Fruit fly (Drosophila melanogaster) whole organism, embryonic: Measurements from ENCODE around the gene MCU.
A peak's percentile ranks its signal among the peaks of the same experiment; 100 is the strongest.

Source experiments
- C15 ChIP-seq: fragments of 200-800 bp; sonication (Bioruptor generic); IDR thresholded peaks from 3 replicates; pipeline ENCODE4 v1.3.6; 2022; ENCODE audit warnings: missing biosample characterization, missing genetic modification characterization
- CG10209 ChIP-seq: fragments of 200-800 bp; sonication (Bioruptor generic); optimal IDR thresholded peaks from 3 replicates; lab custom pipeline; 2017; ENCODE audit warnings: missing biosample characterization, mild to moderate bottlenecking, missing genetic modification characterization, missing genetic modification reagents
- CG11504 ChIP-seq: fragments of 200-800 bp; sonication (Bioruptor generic); optimal IDR thresholded peaks from 3 replicates; lab custom pipeline; 2019; ENCODE audit warnings: missing biosample characterization, mild to moderate bottlenecking, missing genetic modification characterization, moderate library complexity
- CG14014 ChIP-seq: fragments of 200-800 bp; sonication (Bioruptor generic); IDR thresholded peaks from 2 replicates; pipeline ENCODE4 v1.3.6; 2022; ENCODE audit warnings: missing biosample characterization, missing genetic modification characterization
- CG17912 ChIP-seq: fragments of 200-800 bp; sonication (Bioruptor generic); optimal IDR thresholded peaks from 2 replicates; lab custom pipeline; 2018; ENCODE audit warnings: missing biosample characterization, mild to moderate bottlenecking, missing genetic modification characterization
- CG18011 ChIP-seq: fragments of 200-800 bp; sonication (Bioruptor generic); optimal IDR thresholded peaks from 2 replicates; lab custom pipeline; 2017; ENCODE audit warnings: missing biosample characterization, missing genetic modification characterization, mild to moderate bottlenecking, moderate library complexity, missing genotype
- CG2116 ChIP-seq: fragments of 200-800 bp; sonication (Bioruptor generic); optimal IDR thresholded peaks from 3 replicates; lab custom pipeline; 2018; ENCODE audit warnings: missing biosample characterization, mild to moderate bottlenecking, missing genetic modification characterization
- CG2875 ChIP-seq: fragments of 200-800 bp; sonication (Bioruptor generic); optimal IDR thresholded peaks from 2 replicates; lab custom pipeline; 2017; ENCODE audit warnings: missing biosample characterization, mild to moderate bottlenecking, missing genetic modification characterization, missing genetic modification reagents
- CG32772 ChIP-seq: fragments of 200-800 bp; sonication (Bioruptor generic); IDR thresholded peaks from 2 replicates; pipeline ENCODE4 v1.3.6; 2022; ENCODE audit warnings: missing biosample characterization, missing genetic modification characterization
- CG33557 ChIP-seq: fragments of 200-800 bp; sonication (Bioruptor generic); optimal IDR thresholded peaks from 2 replicates; lab custom pipeline; 2019; ENCODE audit warnings: missing biosample characterization, mild to moderate bottlenecking, missing genetic modification characterization, moderate library complexity
- CG6654 ChIP-seq: fragments of 200-800 bp; sonication (Bioruptor generic); optimal IDR thresholded peaks from 2 replicates; lab custom pipeline; 2017; ENCODE audit warnings: missing biosample characterization, mild to moderate bottlenecking, missing genetic modification characterization
- CG6683 ChIP-seq: fragments of 200-800 bp; sonication (Bioruptor generic); optimal IDR thresholded peaks from 2 replicates; lab custom pipeline; 2017; ENCODE audit warnings: missing biosample characterization, mild to moderate bottlenecking, missing genetic modification characterization, missing genetic modification reagents
- CG7556 ChIP-seq: fragments of 200-800 bp; sonication (Bioruptor generic); optimal IDR thresholded peaks from 2 replicates; lab custom pipeline; 2017; ENCODE audit warnings: missing biosample characterization, mild to moderate bottlenecking, missing genetic modification characterization
- CG7963 ChIP-seq: fragments of 200-800 bp; sonication (Bioruptor generic); IDR thresholded peaks from 3 replicates; pipeline ENCODE4 v1.3.6; 2022; ENCODE audit warnings: missing biosample characterization, missing genetic modification characterization; ENCODE audit not compliant: partially characterized antibody
- D19B ChIP-seq: fragments of 200-800 bp; sonication (Bioruptor generic); optimal IDR thresholded peaks from 2 replicates; lab custom pipeline; 2017; ENCODE audit warnings: missing biosample characterization, mild to moderate bottlenecking, missing genetic modification characterization
- Doc3 ChIP-seq: fragments of 200-800 bp; sonication (Bioruptor generic); IDR thresholded peaks from 3 replicates; pipeline ENCODE4 v1.3.6; 2022; ENCODE audit warnings: missing biosample characterization, missing genetic modification characterization; ENCODE audit not compliant: partially characterized antibody
- Dref ChIP-seq: fragments of 200-800 bp; sonication (Bioruptor generic); IDR thresholded peaks from 2 replicates; pipeline ENCODE4 v1.3.6; 2022; ENCODE audit warnings: missing biosample characterization, missing genetic modification characterization
- Drgx ChIP-seq: fragments of 200-800 bp; sonication (Bioruptor generic); IDR thresholded peaks from 2 replicates; pipeline ENCODE4 v1.3.6; 2022; ENCODE audit warnings: missing biosample characterization, missing genetic modification characterization
- E2f2 ChIP-seq: fragments of 200-800 bp; sonication (Bioruptor generic); IDR thresholded peaks from 2 replicates; pipeline ENCODE4 v1.3.6; 2022; ENCODE audit warnings: missing biosample characterization, missing genetic modification characterization
- Ets65A ChIP-seq: fragments of 200-800 bp; sonication (Bioruptor generic); peaks from one replicate; lab custom pipeline; 2016; ENCODE audit warnings: missing biosample characterization, missing genetic modification characterization
- GATAe ChIP-seq: fragments of 200-800 bp; sonication (Bioruptor generic); conservative IDR thresholded peaks from 2 replicates; pipeline ENCODE4 v1.3.6; 2022; ENCODE audit warnings: missing biosample characterization, missing genetic modification characterization
- HLH3B ChIP-seq: fragments of 200-800 bp; sonication (Bioruptor generic); IDR thresholded peaks from 2 replicates; pipeline ENCODE4 v1.3.6; 2022; ENCODE audit warnings: missing biosample characterization, missing genetic modification characterization
- HLHmδ ChIP-seq: fragments of 200-800 bp; sonication (Bioruptor generic); optimal IDR thresholded peaks from 2 replicates; lab custom pipeline; 2018; ENCODE audit warnings: missing biosample characterization, mild to moderate bottlenecking, missing genetic modification characterization, moderate library complexity
- Nf-YC ChIP-seq: fragments of 200-800 bp; optimal IDR thresholded peaks from 3 replicates; lab custom pipeline; 2019; ENCODE audit warnings: missing biosample characterization, mild to moderate bottlenecking, missing genetic modification characterization, moderate library complexity
- Opbp ChIP-seq: fragments of 200-800 bp; sonication (Bioruptor generic); IDR thresholded peaks from 3 replicates; pipeline ENCODE4 v1.3.6; 2022; ENCODE audit warnings: missing biosample characterization, missing genetic modification characterization; ENCODE audit not compliant: partially characterized antibody
- Optix ChIP-seq: fragments of 200-800 bp; sonication (Bioruptor generic); IDR thresholded peaks from 3 replicates; pipeline ENCODE4 v1.3.6; 2022; ENCODE audit warnings: missing biosample characterization, missing genetic modification characterization
- Sin3A ChIP-seq: fragments of >200 bp; optimal IDR thresholded peaks from 2 replicates; lab custom pipeline; 2018
- TFAM ChIP-seq: fragments of 200-800 bp; sonication (Bioruptor generic); optimal IDR thresholded peaks from 2 replicates; lab custom pipeline; 2017; ENCODE audit warnings: missing biosample characterization, missing genetic modification characterization, inconsistent platforms
- Tbp ChIP-seq: fragments of >200 bp; optimal IDR thresholded peaks from 2 replicates; lab custom pipeline; 2018; ENCODE audit warnings: missing biosample characterization, missing genetic modification characterization
- abd-A ChIP-seq: fragments of 200-800 bp; sonication (Bioruptor generic); optimal IDR thresholded peaks from 3 replicates; lab custom pipeline; 2019; ENCODE audit warnings: missing biosample characterization, mild to moderate bottlenecking, missing genetic modification characterization, moderate library complexity
- bcd ChIP-seq: fragments of 200-800 bp; sonication (Bioruptor generic); optimal IDR thresholded peaks from 2 replicates; lab custom pipeline; 2017; ENCODE audit warnings: missing biosample characterization, mild to moderate bottlenecking, missing genetic modification characterization
- crc ChIP-seq: fragments of 200-800 bp; sonication (Bioruptor generic); optimal IDR thresholded peaks from 2 replicates; lab custom pipeline; 2016; ENCODE audit warnings: missing biosample characterization, missing genetic modification characterization
- crp ChIP-seq, 2 experiments: fragments of 200-800 bp; sonication (Bioruptor generic); optimal IDR thresholded peaks; 2 replicates in 1 of 2; 3 replicates in 1 of 2; lab custom pipeline; 2017; ENCODE audit warnings: missing biosample characterization in 2 of 2, missing genetic modification characterization in 2 of 2, mild to moderate bottlenecking in 1 of 2, moderate library complexity in 1 of 2
- dati ChIP-seq: fragments of 200-800 bp; sonication (Bioruptor generic); IDR thresholded peaks from 2 replicates; pipeline ENCODE4 v1.3.6; 2022; ENCODE audit warnings: missing biosample characterization, missing genetic modification characterization
- ems ChIP-seq: fragments of 200-800 bp; sonication (Bioruptor generic); optimal IDR thresholded peaks from 3 replicates; lab custom pipeline; 2016; ENCODE audit warnings: missing biosample characterization, missing genetic modification characterization
- fu2 ChIP-seq: fragments of 200-800 bp; sonication (Bioruptor generic); optimal IDR thresholded peaks from 2 replicates; lab custom pipeline; 2016; ENCODE audit warnings: missing biosample characterization, missing genetic modification characterization
- gce ChIP-seq: fragments of 200-800 bp; sonication (Bioruptor generic); IDR thresholded peaks from 3 replicates; pipeline ENCODE4 v1.3.6; 2022; ENCODE audit warnings: missing biosample characterization, missing genetic modification characterization
- gcm2 ChIP-seq: fragments of 200-800 bp; sonication (Bioruptor generic); optimal IDR thresholded peaks from 2 replicates; lab custom pipeline; 2016; ENCODE audit warnings: missing biosample characterization, missing genetic modification characterization
- ham ChIP-seq: fragments of 200-800 bp; sonication (Bioruptor generic); IDR thresholded peaks from 2 replicates; pipeline ENCODE4 v1.3.6; 2022; ENCODE audit warnings: missing biosample characterization, missing genetic modification characterization
- hb ChIP-seq: fragments of 200-800 bp; sonication (Bioruptor generic); IDR thresholded peaks from 3 replicates; pipeline ENCODE4 v1.3.6; 2022; ENCODE audit warnings: missing biosample characterization, missing genetic modification characterization; ENCODE audit not compliant: partially characterized antibody
- kni ChIP-seq: fragments of 200-800 bp; sonication (Bioruptor generic); optimal IDR thresholded peaks from 3 replicates; lab custom pipeline; 2017; ENCODE audit warnings: mild to moderate bottlenecking, missing biosample characterization, missing genetic modification reagents, missing genetic modification characterization
- odd ChIP-seq: fragments of 200-800 bp; sonication (Bioruptor generic); optimal IDR thresholded peaks from 2 replicates; lab custom pipeline; 2017; ENCODE audit warnings: missing biosample characterization, mild to moderate bottlenecking, missing genetic modification characterization
- pho ChIP-seq: fragments of 200-800 bp; sonication (Bioruptor generic); optimal IDR thresholded peaks from 2 replicates; lab custom pipeline; 2016; ENCODE audit warnings: missing biosample characterization, missing genetic modification characterization
- phol ChIP-seq: fragments of 200-800 bp; sonication (Bioruptor generic); optimal IDR thresholded peaks from 3 replicates; lab custom pipeline; 2018; ENCODE audit warnings: missing biosample characterization, mild to moderate bottlenecking, missing genetic modification characterization, moderate library complexity
- repo ChIP-seq: fragments of 200-800 bp; sonication (Bioruptor generic); optimal IDR thresholded peaks from 2 replicates; lab custom pipeline; 2016; ENCODE audit warnings: missing biosample characterization, missing genetic modification characterization
- ro ChIP-seq: fragments of 200-800 bp; sonication (Bioruptor generic); IDR thresholded peaks from 2 replicates; pipeline ENCODE4 v1.3.6; 2022; ENCODE audit warnings: missing biosample characterization, missing genetic modification characterization
- sd ChIP-seq: fragments of 200-800 bp; sonication (Bioruptor generic); optimal IDR thresholded peaks from 3 replicates; lab custom pipeline; 2018; ENCODE audit warnings: missing biosample characterization, mild to moderate bottlenecking, missing genetic modification characterization, moderate library complexity
- sna ChIP-seq: fragments of 200-800 bp; sonication (Bioruptor generic); IDR thresholded peaks from 2 replicates; pipeline ENCODE4 v1.3.6; 2022; ENCODE audit warnings: missing biosample characterization, missing genetic modification characterization; ENCODE audit not compliant: partially characterized antibody
- tin ChIP-seq: fragments of 200-800 bp; sonication (Bioruptor generic); optimal IDR thresholded peaks from 3 replicates; lab custom pipeline; 2016; ENCODE audit warnings: missing biosample characterization, missing genetic modification characterization
- tio ChIP-seq: fragments of 200-800 bp; sonication (Bioruptor generic); optimal IDR thresholded peaks from 2 replicates; lab custom pipeline; 2017; ENCODE audit warnings: missing biosample characterization, missing genetic modification characterization, inconsistent platforms
- zf30C ChIP-seq: fragments of 200-800 bp; sonication (Bioruptor generic); optimal IDR thresholded peaks from 3 replicates; lab custom pipeline; 2018; ENCODE audit warnings: missing biosample characterization, mild to moderate bottlenecking, missing genetic modification characterization

MCU gene

DNA sequence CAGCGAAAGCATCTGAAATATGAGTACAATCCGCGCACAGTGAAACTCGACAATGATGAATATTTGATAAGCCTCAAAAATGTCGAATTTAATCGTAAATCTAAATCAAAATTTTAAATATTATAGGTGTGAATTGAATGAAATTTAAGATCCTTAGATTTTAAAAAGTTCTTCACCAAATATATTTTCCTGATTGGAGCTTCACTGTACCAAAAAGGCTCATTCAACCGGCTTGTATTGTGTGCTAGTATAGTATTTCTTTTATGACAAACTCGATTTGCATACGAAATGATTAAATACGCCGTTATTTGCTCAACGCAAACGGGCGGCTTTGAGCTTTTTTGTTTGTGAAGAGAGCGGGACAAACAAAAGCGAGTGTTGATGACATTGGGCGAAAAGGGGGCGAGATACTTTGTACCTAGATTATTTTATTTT lies 2.4 kb downstream of the MCU start:
- peak; percentile 88 for TF ChIP-seq CG7556 (GFP tag; lab: Kevin White, UChicago)
- TF ChIP-seq abd-A (tag; lab: Kevin White, UChicago), result no peak
- peak; percentile 78 for TF ChIP-seq sd
- peak; percentile 6 for TF ChIP-seq repo
- TF ChIP-seq C15 (GFP tag; lab: Robert Waterston, UW), result peak; percentile 71; the same call in 1 of the 3 replicates
- peak; percentile 91 for TF ChIP-seq Ets65A (GFP tag; lab: Kevin White, UChicago)
- peak; percentile 3 for TF ChIP-seq CG33557 (GFP tag; lab: Kevin White, UChicago)
- peak; percentile 83 for TF ChIP-seq pho (GFP tag; lab: Kevin White, UChicago)
- no peak for TF ChIP-seq sna (GFP tag; lab: Robert Waterston, UW)
- peak; percentile 78 for TF ChIP-seq gce (GFP tag; lab: Robert Waterston, UW)
- TF ChIP-seq CG2116 (GFP tag; lab: Kevin White, UChicago), result peak; percentile 37
- peak; percentile 54 for TF ChIP-seq E2f2 (GFP tag; lab: Robert Waterston, UW)
- TF ChIP-seq CG18011 (GFP tag; lab: Kevin White, UChicago), result peak; percentile 72
- no peak for TF ChIP-seq TFAM (GFP tag; lab: Kevin White, UChicago)
- TF ChIP-seq CG10209, result peak; percentile 80
- TF ChIP-seq crc (GFP tag; lab: Kevin White, UChicago), result peak; percentile 49
- TF ChIP-seq CG2875, result peak; percentile 79
- TF ChIP-seq ham, result peak; percentile 27; the same call in 1 of the 2 replicates
- peak; percentile 79 for TF ChIP-seq phol (tag; lab: Kevin White, UChicago)
- peak; percentile 91 for TF ChIP-seq CG14014
- no peak for TF ChIP-seq Optix (GFP tag; lab: Robert Waterston, UW)
- TF ChIP-seq Sin3A, result no peak
- TF ChIP-seq ro (GFP tag; lab: Robert Waterston, UW), result no peak
- no peak for TF ChIP-seq dati (GFP tag; lab: Robert Waterston, UW)
- peak; percentile 15 for TF ChIP-seq CG6654 (GFP tag; lab: Kevin White, UChicago)
- no peak for TF ChIP-seq zf30C (GFP tag; lab: Kevin White, UChicago)
- TF ChIP-seq HLH3B (GFP tag; lab: Robert Waterston, UW), result peak; percentile 88
- peak; percentile 63 for TF ChIP-seq Drgx (GFP tag; lab: Robert Waterston, UW)
- TF ChIP-seq CG17912 (GFP tag; lab: Kevin White, UChicago), result peak; percentile 29
- TF ChIP-seq hb (GFP tag; lab: Robert Waterston, UW), result no peak
- TF ChIP-seq tio (GFP tag; lab: Kevin White, UChicago), result peak; percentile 79
- TF ChIP-seq Nf-YC (tag; lab: Kevin White, UChicago), result peak; percentile 62
- TF ChIP-seq Tbp (GFP tag; lab: Kevin White, UChicago), result no peak
- TF ChIP-seq CG6683 (GFP tag; lab: Kevin White, UChicago), result peak; percentile 61
- no peak for TF ChIP-seq Opbp
- TF ChIP-seq GATAe (GFP tag; lab: Robert Waterston, UW), result peak; percentile 60; the same call in 1 of the 2 replicates
- TF ChIP-seq bcd, result peak; percentile 77
- TF ChIP-seq HLHmδ (GFP tag; lab: Kevin White, UChicago), result no peak
- TF ChIP-seq CG32772, result peak; percentile 83
- TF ChIP-seq odd (GFP tag; lab: Kevin White, UChicago), result peak; percentile 82
- TF ChIP-seq crp (GFP tag; optimal IDR thresholded peaks at IDR 0.05; lab: Kevin White, UChicago), result no peak
- no peak for TF ChIP-seq Doc3
- TF ChIP-seq CG11504 (tag; lab: Kevin White, UChicago), result peak; percentile 89
- peak; percentile 75 for TF ChIP-seq ems (GFP tag; lab: Kevin White, UChicago)
- no peak for TF ChIP-seq kni (GFP tag; lab: Kevin White, UChicago)
- TF ChIP-seq gcm2 (GFP tag; lab: Kevin White, UChicago), result peak; percentile 81
- TF ChIP-seq tin (GFP tag; lab: Kevin White, UChicago), result peak; percentile 69
- TF ChIP-seq D19B (GFP tag; lab: Kevin White, UChicago), result peak; percentile 73
- no peak for TF ChIP-seq Dref (GFP tag; lab: Robert Waterston, UW)
- no peak for TF ChIP-seq CG7963
- peak; percentile 64 for TF ChIP-seq fu2
